Fruit fly (Drosophila melanogaster) whole organism, embryonic: ENCODE results near the gene Sap30.
A peak's percentile ranks its signal among the peaks of the same experiment; 100 is the strongest.

ENCODE experiments used
- Aef1 ChIP-seq: fragments of 200-800 bp; sonication (Bioruptor generic); IDR thresholded peaks from 3 replicates; pipeline ENCODE4 v1.3.6; 2022; ENCODE audit warnings: missing biosample characterization, missing genetic modification characterization
- Antp ChIP-seq: fragments of 200-800 bp; sonication (Bioruptor generic); optimal IDR thresholded peaks from 3 replicates; lab custom pipeline; 2016; ENCODE audit warnings: missing biosample characterization, missing genetic modification characterization
- BEAF-32 ChIP-seq: fragments of 200-800 bp; sonication (Bioruptor generic); optimal IDR thresholded peaks from 3 replicates; lab custom pipeline; 2017; ENCODE audit warnings: missing biosample characterization, missing genetic modification characterization, mild to moderate bottlenecking, moderate library complexity, missing genetic modification reagents
- Blimp-1 ChIP-seq: fragments of 200-800 bp; sonication (Bioruptor generic); optimal IDR thresholded peaks from 3 replicates; lab custom pipeline; 2018; ENCODE audit warnings: missing biosample characterization, missing genetic modification characterization, mild to moderate bottlenecking, moderate library complexity, missing genetic modification reagents
- CG10209 ChIP-seq: fragments of 200-800 bp; sonication (Bioruptor generic); optimal IDR thresholded peaks from 3 replicates; lab custom pipeline; 2017; ENCODE audit warnings: missing biosample characterization, mild to moderate bottlenecking, missing genetic modification characterization, missing genetic modification reagents
- CG10366 ChIP-seq: fragments of 200-800 bp; sonication (Bioruptor generic); IDR thresholded peaks from 2 replicates; pipeline ENCODE4 v1.3.6; 2022; ENCODE audit warnings: missing biosample characterization, missing genetic modification characterization
- CG11695 ChIP-seq: fragments of 200-800 bp; sonication (Bioruptor generic); IDR thresholded peaks from 3 replicates; pipeline ENCODE4 v1.3.6; 2022; ENCODE audit warnings: missing biosample characterization, missing genetic modification characterization
- CG12744 ChIP-seq: fragments of 200-800 bp; sonication (Bioruptor generic); optimal IDR thresholded peaks from 2 replicates; lab custom pipeline; 2016; ENCODE audit warnings: missing biosample characterization, missing genetic modification characterization
- CG13296 ChIP-seq: fragments of 200-800 bp; sonication (Bioruptor generic); optimal IDR thresholded peaks from 3 replicates; lab custom pipeline; 2018; ENCODE audit warnings: missing biosample characterization, mild to moderate bottlenecking, missing genetic modification characterization
- CG1647 ChIP-seq: fragments of 200-800 bp; sonication (Bioruptor generic); optimal IDR thresholded peaks from 3 replicates; lab custom pipeline; 2016; ENCODE audit warnings: missing biosample characterization, missing genetic modification characterization
- CG17359 ChIP-seq: fragments of 200-800 bp; sonication (Bioruptor generic); optimal IDR thresholded peaks from 3 replicates; lab custom pipeline; 2018; ENCODE audit warnings: missing biosample characterization, mild to moderate bottlenecking, missing genetic modification characterization, moderate library complexity
- CG17361 ChIP-seq: fragments of 200-800 bp; sonication (Bioruptor generic); IDR thresholded peaks from 3 replicates; pipeline ENCODE4 v1.3.6; 2022; ENCODE audit warnings: missing biosample characterization, missing genetic modification characterization
- CG17385 ChIP-seq: fragments of 200-800 bp; sonication (Bioruptor generic); optimal IDR thresholded peaks from 3 replicates; lab custom pipeline; 2018; ENCODE audit warnings: missing biosample characterization, mild to moderate bottlenecking, missing genetic modification characterization
- CG2678 ChIP-seq: fragments of 200-800 bp; sonication (Bioruptor generic); optimal IDR thresholded peaks from 3 replicates; lab custom pipeline; 2019; ENCODE audit warnings: missing biosample characterization, mild to moderate bottlenecking, missing genetic modification characterization, moderate library complexity
- CG30403 ChIP-seq: fragments of 200-800 bp; sonication (Bioruptor generic); optimal IDR thresholded peaks from 3 replicates; lab custom pipeline; 2016; ENCODE audit warnings: missing biosample characterization, missing genetic modification characterization
- CG32532 ChIP-seq: fragments of 200-800 bp; sonication (Bioruptor generic); IDR thresholded peaks from 2 replicates; pipeline ENCODE4 v1.3.6; 2022; ENCODE audit warnings: missing biosample characterization, missing genetic modification characterization
- CG33557 ChIP-seq: fragments of 200-800 bp; sonication (Bioruptor generic); optimal IDR thresholded peaks from 2 replicates; lab custom pipeline; 2019; ENCODE audit warnings: missing biosample characterization, mild to moderate bottlenecking, missing genetic modification characterization, moderate library complexity
- CG34224 ChIP-seq: fragments of 200-800 bp; sonication (Bioruptor generic); IDR thresholded peaks from 3 replicates; pipeline ENCODE4 v1.3.6; 2022; ENCODE audit warnings: missing biosample characterization, missing genetic modification characterization; ENCODE audit not compliant: partially characterized antibody
- CG34422 ChIP-seq: fragments of 200-800 bp; sonication (Bioruptor generic); IDR thresholded peaks from 3 replicates; pipeline ENCODE4 v1.3.6; 2022; ENCODE audit warnings: missing biosample characterization, missing genetic modification characterization
- CG6683 ChIP-seq: fragments of 200-800 bp; sonication (Bioruptor generic); optimal IDR thresholded peaks from 2 replicates; lab custom pipeline; 2017; ENCODE audit warnings: missing biosample characterization, mild to moderate bottlenecking, missing genetic modification characterization, missing genetic modification reagents
- CG7839 ChIP-seq: fragments of 200-800 bp; sonication (Bioruptor generic); optimal IDR thresholded peaks from 3 replicates; lab custom pipeline; 2018; ENCODE audit warnings: missing biosample characterization, mild to moderate bottlenecking, missing genetic modification characterization, moderate library complexity
- CG7963 ChIP-seq: fragments of 200-800 bp; sonication (Bioruptor generic); IDR thresholded peaks from 3 replicates; pipeline ENCODE4 v1.3.6; 2022; ENCODE audit warnings: missing biosample characterization, missing genetic modification characterization; ENCODE audit not compliant: partially characterized antibody
- Fer3 ChIP-seq: fragments of 200-800 bp; sonication (Bioruptor generic); optimal IDR thresholded peaks from 2 replicates; lab custom pipeline; 2018; ENCODE audit warnings: missing biosample characterization, mild to moderate bottlenecking, missing genetic modification characterization, moderate library complexity
- H2.0 ChIP-seq: fragments of 200-800 bp; sonication (Bioruptor generic); IDR thresholded peaks from 2 replicates; pipeline ENCODE4 v1.3.6; 2022; ENCODE audit warnings: missing biosample characterization, missing genetic modification characterization
- HmgD ChIP-seq: fragments of 200-800 bp; sonication (Bioruptor generic); optimal IDR thresholded peaks from 3 replicates; lab custom pipeline; 2016; ENCODE audit warnings: missing biosample characterization, missing genetic modification characterization
- Hr3 ChIP-seq: fragments of 200-800 bp; sonication (Bioruptor generic); optimal IDR thresholded peaks from 3 replicates; lab custom pipeline; 2016; ENCODE audit warnings: missing biosample characterization, missing genetic modification characterization
- Hr39 ChIP-seq: fragments of >200 bp; optimal IDR thresholded peaks from 2 replicates; lab custom pipeline; 2017
- Lpt ChIP-seq: fragments of >200 bp; optimal IDR thresholded peaks from 2 replicates; lab custom pipeline; 2018; ENCODE audit warnings: missing biosample characterization, missing genetic modification characterization
- PHDP ChIP-seq: fragments of 200-800 bp; sonication (Bioruptor generic); optimal IDR thresholded peaks from 3 replicates; lab custom pipeline; 2018; ENCODE audit warnings: missing biosample characterization, mild to moderate bottlenecking, missing genetic modification characterization, moderate library complexity
- Sox102F ChIP-seq: fragments of 200-800 bp; sonication (Bioruptor generic); optimal IDR thresholded peaks from 2 replicates; lab custom pipeline; 2018; ENCODE audit warnings: missing biosample characterization, mild to moderate bottlenecking, missing genetic modification characterization, moderate library complexity
- Taf1 ChIP-seq: fragments of 200-800 bp; sonication (Bioruptor generic); IDR thresholded peaks from 2 replicates; pipeline ENCODE4 v1.3.6; 2022; ENCODE audit warnings: missing biosample characterization, missing genetic modification characterization
- chm ChIP-seq: fragments of 200-800 bp; sonication (Bioruptor generic); IDR thresholded peaks from 2 replicates; pipeline ENCODE4 v1.3.6; 2022; ENCODE audit warnings: missing biosample characterization, missing genetic modification characterization
- dati ChIP-seq: fragments of 200-800 bp; sonication (Bioruptor generic); IDR thresholded peaks from 2 replicates; pipeline ENCODE4 v1.3.6; 2022; ENCODE audit warnings: missing biosample characterization, missing genetic modification characterization
- ems ChIP-seq: fragments of 200-800 bp; sonication (Bioruptor generic); optimal IDR thresholded peaks from 3 replicates; lab custom pipeline; 2016; ENCODE audit warnings: missing biosample characterization, missing genetic modification characterization
- eve ChIP-seq, 2 experiments: fragments of >200 bp; optimal IDR thresholded peaks; 2 replicates each; lab custom pipeline; 2017; ENCODE audit warnings: missing biosample characterization in 2 of 2, missing genetic modification characterization in 2 of 2
- ewg ChIP-seq: fragments of 200-800 bp; sonication (Bioruptor generic); optimal IDR thresholded peaks from 3 replicates; lab custom pipeline; 2017; ENCODE audit warnings: mild to moderate bottlenecking, missing biosample characterization, missing genetic modification reagents, missing genetic modification characterization
- gem ChIP-seq: fragments of 200-800 bp; sonication (Bioruptor generic); optimal IDR thresholded peaks from 2 replicates; lab custom pipeline; 2019; ENCODE audit warnings: missing biosample characterization, mild to moderate bottlenecking, missing genetic modification characterization, moderate library complexity
- ind ChIP-seq: fragments of 200-800 bp; sonication (Bioruptor generic); optimal IDR thresholded peaks from 3 replicates; lab custom pipeline; 2016; ENCODE audit warnings: missing biosample characterization, missing genetic modification characterization
- jing ChIP-seq: fragments of 200-800 bp; sonication (Bioruptor generic); optimal IDR thresholded peaks from 2 replicates; lab custom pipeline; 2018; ENCODE audit warnings: missing biosample characterization, mild to moderate bottlenecking, missing genetic modification characterization
- klu ChIP-seq: fragments of 200-800 bp; sonication (Bioruptor generic); IDR thresholded peaks from 2 replicates; pipeline ENCODE4 v1.3.6; 2022; ENCODE audit warnings: missing biosample characterization, missing genetic modification characterization
- lov ChIP-seq, 2 experiments: fragments of 200-800 bp in 1 of 2; fragments of >200 bp in 1 of 2; sonication (Bioruptor generic) in 1 of 2; IDR thresholded peaks in 1 of 2; optimal IDR thresholded peaks in 1 of 2; 2 replicates in 1 of 2; 3 replicates in 1 of 2; pipeline versions ENCODE4 v1.3.6 to Lab custom; 2017 to 2022; ENCODE audit warnings: missing biosample characterization in 1 of 2, missing genetic modification characterization in 1 of 2
- luna ChIP-seq: fragments of 200-800 bp; sonication (Bioruptor generic); optimal IDR thresholded peaks from 2 replicates; lab custom pipeline; 2016; ENCODE audit warnings: missing biosample characterization, missing genetic modification characterization
- mld ChIP-seq: fragments of 200-800 bp; sonication (Bioruptor generic); IDR thresholded peaks from 3 replicates; pipeline ENCODE4 v1.3.6; 2022; ENCODE audit warnings: missing biosample characterization, missing genetic modification characterization; ENCODE audit not compliant: partially characterized antibody
- nerfin-1 ChIP-seq: fragments of 200-800 bp; sonication (Bioruptor generic); optimal IDR thresholded peaks from 3 replicates; lab custom pipeline; 2019; ENCODE audit warnings: missing biosample characterization, mild to moderate bottlenecking, missing genetic modification characterization, moderate library complexity
- nmo ChIP-seq: fragments of 200-800 bp; sonication (Bioruptor generic); optimal IDR thresholded peaks from 2 replicates; lab custom pipeline; 2018; ENCODE audit warnings: missing biosample characterization, mild to moderate bottlenecking, missing genetic modification characterization, moderate library complexity
- pb ChIP-seq: fragments of 200-800 bp; sonication (Bioruptor generic); optimal IDR thresholded peaks from 3 replicates; lab custom pipeline; 2016; ENCODE audit warnings: missing biosample characterization, missing genetic modification characterization
- phol ChIP-seq: fragments of 200-800 bp; sonication (Bioruptor generic); optimal IDR thresholded peaks from 3 replicates; lab custom pipeline; 2018; ENCODE audit warnings: missing biosample characterization, mild to moderate bottlenecking, missing genetic modification characterization, moderate library complexity
- pros ChIP-seq: fragments of 200-800 bp; sonication (Bioruptor generic); optimal IDR thresholded peaks from 3 replicates; lab custom pipeline; 2019; ENCODE audit warnings: missing biosample characterization, mild to moderate bottlenecking, missing genetic modification characterization, moderate library complexity
- seq ChIP-seq: fragments of 200-800 bp; sonication (Bioruptor generic); IDR thresholded peaks from 2 replicates; pipeline ENCODE4 v1.3.6; 2022; ENCODE audit warnings: missing biosample characterization, missing genetic modification characterization
- shn ChIP-seq: fragments of 200-800 bp; sonication (Bioruptor generic); optimal IDR thresholded peaks from 3 replicates; lab custom pipeline; 2016; ENCODE audit warnings: missing biosample characterization, missing genetic modification characterization
- vfl ChIP-seq: fragments of 200-800 bp; sonication (Bioruptor generic); optimal IDR thresholded peaks from 2 replicates; lab custom pipeline; 2016; ENCODE audit warnings: missing biosample characterization, missing genetic modification characterization

Gene Sap30

DNA sequence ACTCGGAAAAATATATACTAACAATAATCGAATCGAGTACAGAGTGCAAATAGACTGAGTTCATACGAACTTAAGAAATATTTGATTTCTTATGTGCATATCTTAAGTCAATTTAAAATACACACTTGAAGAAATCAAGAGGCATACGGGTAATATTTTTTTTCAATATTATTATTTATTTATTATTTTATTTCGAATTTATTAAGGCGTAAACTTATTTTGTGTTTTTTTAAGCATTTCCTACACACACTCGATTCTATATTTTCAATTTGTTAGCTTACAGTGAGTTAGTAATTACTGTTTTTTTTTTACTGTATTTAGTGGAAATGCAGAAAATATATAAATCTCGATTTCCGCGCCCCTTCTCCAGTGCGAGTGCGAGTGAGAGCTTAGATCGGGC, 26.1 kb downstream of the Sap30 start (continued):
- no peak for TF ChIP-seq vfl (GFP tag; lab: Kevin White, UChicago)
- TF ChIP-seq Lpt (GFP tag; lab: Kevin White, UChicago): no peak
- no peak for TF ChIP-seq CG10209 (GFP tag; lab: Kevin White, UChicago)
- TF ChIP-seq dati: no peak
- TF ChIP-seq jing (GFP tag; lab: Kevin White, UChicago): no peak
- TF ChIP-seq eve (GFP tag; optimal IDR thresholded peaks at IDR 0.05; lab: Kevin White, UChicago): no peak
- TF ChIP-seq shn (GFP tag; lab: Kevin White, UChicago): no peak
- peak; percentile 50; the same call in 1 of the 3 replicates for TF ChIP-seq CG11695 (GFP tag; lab: Robert Waterston, UW)
- TF ChIP-seq CG7839: peak; percentile 27
- TF ChIP-seq CG17361 (GFP tag; lab: Robert Waterston, UW): peak; percentile 48; the same call in 2 of the 3 replicates
- TF ChIP-seq Blimp-1: peak; percentile 33
- TF ChIP-seq ind (GFP tag; lab: Kevin White, UChicago): peak; percentile 5
- no peak for TF ChIP-seq lov (optimal IDR thresholded peaks at IDR 0.05; lab: Kevin White, UChicago)
- no peak for TF ChIP-seq lov (GFP tag; IDR thresholded peaks at IDR 0.05; lab: Robert Waterston, UW)
- TF ChIP-seq CG32532 (GFP tag; lab: Robert Waterston, UW): no peak
- no peak for TF ChIP-seq klu (GFP tag; lab: Robert Waterston, UW)
- no peak for TF ChIP-seq ems (GFP tag; lab: Kevin White, UChicago)
- 0 out of 2 replicates have a peak, but pooled peaks have one; percentile 15 for TF ChIP-seq seq (GFP tag; lab: Robert Waterston, UW)
- TF ChIP-seq Hr3 (GFP tag; lab: Kevin White, UChicago): peak; percentile 17
- peak; percentile 7 for TF ChIP-seq CG13296 (GFP tag; lab: Kevin White, UChicago)
- peak; percentile 21 for TF ChIP-seq CG17385 (GFP tag; lab: Kevin White, UChicago)
- TF ChIP-seq ewg: no peak
- no peak for TF ChIP-seq Fer3
- no peak for TF ChIP-seq CG33557 (GFP tag; lab: Kevin White, UChicago)
- TF ChIP-seq pb (GFP tag; lab: Kevin White, UChicago): no peak
- no peak for TF ChIP-seq mld (GFP tag; lab: Robert Waterston, UW)
- TF ChIP-seq CG12744: no peak
- TF ChIP-seq luna (GFP tag; lab: Kevin White, UChicago): no peak
- TF ChIP-seq Aef1 (GFP tag; lab: Robert Waterston, UW): no peak
- TF ChIP-seq gem: peak; percentile 59
- no peak for TF ChIP-seq Taf1 (GFP tag; lab: Robert Waterston, UW)
- no peak for TF ChIP-seq Hr39 (lab: Kevin White, UChicago)
- peak; percentile 13 for TF ChIP-seq CG30403
- peak; percentile 43 for TF ChIP-seq CG17359 (tag; lab: Kevin White, UChicago)
- TF ChIP-seq CG6683 (GFP tag; lab: Kevin White, UChicago): no peak
- no peak for TF ChIP-seq CG1647 (GFP tag; lab: Kevin White, UChicago)
- peak; percentile 39 for TF ChIP-seq phol (tag; lab: Kevin White, UChicago)
- no peak for TF ChIP-seq BEAF-32
- TF ChIP-seq CG10366 (GFP tag; lab: Robert Waterston, UW): peak; percentile 10; the same call in 1 of the 2 replicates
- peak; percentile 48 for TF ChIP-seq nmo (GFP tag; lab: Kevin White, UChicago)
- TF ChIP-seq CG7963 (GFP tag; lab: Robert Waterston, UW): no peak
- no peak for TF ChIP-seq nerfin-1 (tag; lab: Kevin White, UChicago)
- no peak for TF ChIP-seq Antp (GFP tag; lab: Kevin White, UChicago)
- peak; percentile 21 for TF ChIP-seq PHDP (tag; lab: Kevin White, UChicago)
- TF ChIP-seq CG34422 (GFP tag; lab: Robert Waterston, UW): 0 out of 3 replicates have a peak, but pooled peaks have one; percentile 21
- TF ChIP-seq CG34224 (GFP tag; lab: Robert Waterston, UW): no peak
- TF ChIP-seq CG2678: peak; percentile 51
- TF ChIP-seq pros (GFP tag; lab: Kevin White, UChicago): no peak
- peak; percentile 24; the same call in 1 of the 2 replicates for TF ChIP-seq H2.0 (GFP tag; lab: Robert Waterston, UW)
- peak; percentile 46 for TF ChIP-seq Sox102F (GFP tag; lab: Kevin White, UChicago)
- TF ChIP-seq HmgD (GFP tag; lab: Kevin White, UChicago): no peak
- TF ChIP-seq chm (GFP tag; lab: Robert Waterston, UW): no peak
